Fruit fly (Drosophila melanogaster) whole organism, embryonic: Measurements from ENCODE around the gene CG13024.

Source experiments
- Atf-2 ChIP-seq: fragments of 200-800 bp; sonication (Bioruptor generic); optimal IDR thresholded peaks from 2 replicates; lab custom pipeline; 2016; ENCODE audit warnings: missing biosample characterization, missing genetic modification characterization
- CG10431 ChIP-seq: fragments of 200-800 bp; sonication (Bioruptor generic); optimal IDR thresholded peaks from 3 replicates; lab custom pipeline; 2018; ENCODE audit warnings: missing biosample characterization, mild to moderate bottlenecking, missing genetic modification characterization
- CG11456 ChIP-seq: fragments of 200-800 bp; sonication (Bioruptor generic); IDR thresholded peaks from 3 replicates; pipeline ENCODE4 v1.3.6; 2022; ENCODE audit warnings: missing biosample characterization, missing genetic modification characterization
- CG11695 ChIP-seq: fragments of 200-800 bp; sonication (Bioruptor generic); IDR thresholded peaks from 3 replicates; pipeline ENCODE4 v1.3.6; 2022; ENCODE audit warnings: missing biosample characterization, missing genetic modification characterization
- CG12155 ChIP-seq: fragments of 200-800 bp; sonication (Bioruptor generic); optimal IDR thresholded peaks from 3 replicates; lab custom pipeline; 2016; ENCODE audit warnings: missing biosample characterization, missing genetic modification characterization
- CG16813 ChIP-seq: fragments of 200-800 bp; sonication (Bioruptor generic); IDR thresholded peaks from 3 replicates; pipeline ENCODE4 v1.3.6; 2022; ENCODE audit warnings: missing biosample characterization, missing genetic modification characterization; ENCODE audit not compliant: partially characterized antibody
- CG18599 ChIP-seq: fragments of 200-800 bp; sonication (Bioruptor generic); optimal IDR thresholded peaks from 3 replicates; lab custom pipeline; 2017; ENCODE audit warnings: missing biosample characterization, missing genetic modification characterization, mild to moderate bottlenecking, moderate library complexity, missing genetic modification reagents
- CG2120 ChIP-seq: fragments of 200-800 bp; sonication (Bioruptor generic); optimal IDR thresholded peaks from 3 replicates; lab custom pipeline; 2016; ENCODE audit warnings: missing biosample characterization, missing genetic modification characterization
- CG32767 ChIP-seq: fragments of 200-800 bp; sonication (Bioruptor generic); IDR thresholded peaks from 2 replicates; pipeline ENCODE4 v1.3.6; 2022; ENCODE audit warnings: missing biosample characterization, missing genetic modification characterization
- CG34376 ChIP-seq: fragments of 200-800 bp; sonication (Bioruptor generic); optimal IDR thresholded peaks from 2 replicates; lab custom pipeline; 2018; ENCODE audit warnings: missing biosample characterization, mild to moderate bottlenecking, missing genetic modification characterization
- CG3847 ChIP-seq: fragments of 200-800 bp; sonication (Bioruptor generic); IDR thresholded peaks from 2 replicates; pipeline ENCODE4 v1.3.6; 2022; ENCODE audit warnings: missing biosample characterization, missing genetic modification characterization
- CG6813 ChIP-seq: fragments of 200-800 bp; sonication (Bioruptor generic); optimal IDR thresholded peaks from 2 replicates; lab custom pipeline; 2017; ENCODE audit warnings: missing biosample characterization, missing genetic modification characterization, mild to moderate bottlenecking, moderate library complexity, missing genetic modification reagents
- CG8478 ChIP-seq: fragments of >200 bp; optimal IDR thresholded peaks from 2 replicates; lab custom pipeline; 2018
- CG8944 ChIP-seq: fragments of 200-800 bp; sonication (Bioruptor generic); optimal IDR thresholded peaks from 3 replicates; lab custom pipeline; 2016; ENCODE audit warnings: missing biosample characterization, missing genetic modification characterization
- CG9876 ChIP-seq: fragments of 200-800 bp; sonication (Bioruptor generic); optimal IDR thresholded peaks from 2 replicates; lab custom pipeline; 2016; ENCODE audit warnings: missing biosample characterization, missing genetic modification characterization
- Ets65A ChIP-seq: fragments of 200-800 bp; sonication (Bioruptor generic); peaks from one replicate; lab custom pipeline; 2016; ENCODE audit warnings: missing biosample characterization, missing genetic modification characterization
- Gsc ChIP-seq: fragments of 200-800 bp; sonication (Bioruptor generic); IDR thresholded peaks from 2 replicates; pipeline ENCODE4 v1.3.6; 2022; ENCODE audit warnings: missing biosample characterization, missing genetic modification characterization
- Gug ChIP-seq: fragments of 200-800 bp; sonication (Bioruptor generic); IDR thresholded peaks from 4 replicates; pipeline ENCODE4 v1.3.6; 2022; ENCODE audit warnings: missing biosample characterization, missing genetic modification characterization
- Hmx ChIP-seq: fragments of 200-800 bp; sonication (Bioruptor generic); optimal IDR thresholded peaks from 2 replicates; lab custom pipeline; 2016; ENCODE audit warnings: missing biosample characterization, missing genetic modification characterization
- Hr3 ChIP-seq: fragments of 200-800 bp; sonication (Bioruptor generic); optimal IDR thresholded peaks from 3 replicates; lab custom pipeline; 2016; ENCODE audit warnings: missing biosample characterization, missing genetic modification characterization
- Hr39 ChIP-seq: fragments of >200 bp; optimal IDR thresholded peaks from 2 replicates; lab custom pipeline; 2017
- Lim3 ChIP-seq: fragments of 200-800 bp; sonication (Bioruptor generic); IDR thresholded peaks from 2 replicates; pipeline ENCODE4 v1.3.6; 2022; ENCODE audit warnings: missing biosample characterization, missing genetic modification characterization
- NFAT ChIP-seq: fragments of 200-800 bp; sonication (Bioruptor generic); IDR thresholded peaks from 2 replicates; pipeline ENCODE4 v1.3.6; 2022; ENCODE audit warnings: missing biosample characterization, missing genetic modification characterization
- Neu2 ChIP-seq: fragments of 200-800 bp; sonication (Bioruptor generic); optimal IDR thresholded peaks from 3 replicates; lab custom pipeline; 2016; ENCODE audit warnings: missing biosample characterization, missing genetic modification characterization, borderline replicate concordance
- Optix ChIP-seq: fragments of 200-800 bp; sonication (Bioruptor generic); IDR thresholded peaks from 3 replicates; pipeline ENCODE4 v1.3.6; 2022; ENCODE audit warnings: missing biosample characterization, missing genetic modification characterization
- Stat92E ChIP-seq, 3 experiments: fragments of >200 bp in 2 of 3; fragments of 200-800 bp in 1 of 3; sonication (Bioruptor generic) in 1 of 3; optimal IDR thresholded peaks; 2 replicates each; lab custom pipeline; 2017 to 2019; ENCODE audit warnings: missing biosample characterization in 3 of 3, missing genetic modification characterization in 3 of 3, mild to moderate bottlenecking in 1 of 3, moderate library complexity in 1 of 3
- ato ChIP-seq: fragments of 200-800 bp; sonication (Bioruptor generic); IDR thresholded peaks from 2 replicates; pipeline ENCODE4 v1.3.6; 2022; ENCODE audit warnings: missing biosample characterization, missing genetic modification characterization; ENCODE audit not compliant: partially characterized antibody
- bbx ChIP-seq: fragments of 200-800 bp; sonication (Bioruptor generic); IDR thresholded peaks from 2 replicates; pipeline ENCODE4 v1.3.6; 2022; ENCODE audit warnings: missing biosample characterization, missing genetic modification characterization; ENCODE audit not compliant: partially characterized antibody
- chm ChIP-seq: fragments of 200-800 bp; sonication (Bioruptor generic); IDR thresholded peaks from 2 replicates; pipeline ENCODE4 v1.3.6; 2022; ENCODE audit warnings: missing biosample characterization, missing genetic modification characterization
- dysf ChIP-seq: fragments of 200-800 bp; sonication (Bioruptor generic); IDR thresholded peaks from 3 replicates; pipeline ENCODE4 v1.3.6; 2022; ENCODE audit warnings: missing biosample characterization, missing genetic modification characterization
- ems ChIP-seq: fragments of 200-800 bp; sonication (Bioruptor generic); optimal IDR thresholded peaks from 3 replicates; lab custom pipeline; 2016; ENCODE audit warnings: missing biosample characterization, missing genetic modification characterization
- eyg ChIP-seq: fragments of 200-800 bp; sonication (Bioruptor generic); optimal IDR thresholded peaks from 3 replicates; lab custom pipeline; 2016; ENCODE audit warnings: missing biosample characterization, missing genetic modification characterization
- fd64A ChIP-seq: fragments of 200-800 bp; sonication (Bioruptor generic); optimal IDR thresholded peaks from 3 replicates; lab custom pipeline; 2018; ENCODE audit warnings: missing biosample characterization, mild to moderate bottlenecking, missing genetic modification characterization
- fru ChIP-seq: fragments of >200 bp; optimal IDR thresholded peaks from 2 replicates; lab custom pipeline; 2017
- gfzf ChIP-seq: fragments of 200-800 bp; sonication (Bioruptor generic); optimal IDR thresholded peaks from 2 replicates; lab custom pipeline; 2016; ENCODE audit warnings: missing biosample characterization, mild to moderate bottlenecking, missing genetic modification characterization, moderate library complexity
- ham ChIP-seq: fragments of 200-800 bp; sonication (Bioruptor generic); IDR thresholded peaks from 2 replicates; pipeline ENCODE4 v1.3.6; 2022; ENCODE audit warnings: missing biosample characterization, missing genetic modification characterization
- hb ChIP-seq: fragments of 200-800 bp; sonication (Bioruptor generic); IDR thresholded peaks from 3 replicates; pipeline ENCODE4 v1.3.6; 2022; ENCODE audit warnings: missing biosample characterization, missing genetic modification characterization; ENCODE audit not compliant: partially characterized antibody
- hbn ChIP-seq: fragments of 200-800 bp; sonication (Bioruptor generic); IDR thresholded peaks from 2 replicates; pipeline ENCODE4 v1.3.6; 2022; ENCODE audit warnings: missing biosample characterization, missing genetic modification characterization; ENCODE audit not compliant: partially characterized antibody
- kay ChIP-seq: fragments of 200-800 bp; sonication (Bioruptor generic); optimal IDR thresholded peaks from 2 replicates; lab custom pipeline; 2016; ENCODE audit warnings: missing biosample characterization, missing genetic modification characterization
- knrl ChIP-seq: fragments of 200-800 bp; sonication (Bioruptor generic); IDR thresholded peaks from 3 replicates; pipeline ENCODE4 v1.3.6; 2022; ENCODE audit warnings: missing biosample characterization, missing genetic modification characterization; ENCODE audit not compliant: partially characterized antibody
- lab ChIP-seq: fragments of 200-800 bp; sonication (Bioruptor generic); optimal IDR thresholded peaks from 3 replicates; lab custom pipeline; 2017; ENCODE audit warnings: missing biosample characterization, missing genetic modification characterization, mild to moderate bottlenecking, moderate library complexity, missing genetic modification reagents
- lov ChIP-seq, 2 experiments: fragments of 200-800 bp in 1 of 2; fragments of >200 bp in 1 of 2; sonication (Bioruptor generic) in 1 of 2; IDR thresholded peaks in 1 of 2; optimal IDR thresholded peaks in 1 of 2; 2 replicates in 1 of 2; 3 replicates in 1 of 2; pipeline versions ENCODE4 v1.3.6 to Lab custom; 2017 to 2022; ENCODE audit warnings: missing biosample characterization in 1 of 2, missing genetic modification characterization in 1 of 2
- nerfin-1 ChIP-seq: fragments of 200-800 bp; sonication (Bioruptor generic); optimal IDR thresholded peaks from 3 replicates; lab custom pipeline; 2019; ENCODE audit warnings: missing biosample characterization, mild to moderate bottlenecking, missing genetic modification characterization, moderate library complexity
- pita ChIP-seq: fragments of 200-800 bp; sonication (Bioruptor generic); optimal IDR thresholded peaks from 2 replicates; lab custom pipeline; 2017; ENCODE audit warnings: missing biosample characterization, mild to moderate bottlenecking, missing genetic modification characterization
- repo ChIP-seq: fragments of 200-800 bp; sonication (Bioruptor generic); optimal IDR thresholded peaks from 2 replicates; lab custom pipeline; 2016; ENCODE audit warnings: missing biosample characterization, missing genetic modification characterization
- row ChIP-seq: fragments of 200-800 bp; sonication (Bioruptor generic); IDR thresholded peaks from 3 replicates; pipeline ENCODE4 v1.3.6; 2022; ENCODE audit warnings: missing biosample characterization, missing genetic modification characterization
- sr ChIP-seq: fragments of 200-800 bp; sonication (Bioruptor generic); IDR thresholded peaks from 3 replicates; pipeline ENCODE4 v1.3.6; 2022; ENCODE audit warnings: missing biosample characterization, missing genetic modification characterization
- tio ChIP-seq: fragments of 200-800 bp; sonication (Bioruptor generic); optimal IDR thresholded peaks from 2 replicates; lab custom pipeline; 2017; ENCODE audit warnings: missing biosample characterization, missing genetic modification characterization, inconsistent platforms
- trh ChIP-seq: fragments of 200-800 bp; sonication (Bioruptor generic); optimal IDR thresholded peaks from 2 replicates; lab custom pipeline; 2016; ENCODE audit warnings: missing biosample characterization, missing genetic modification characterization
- zfh2 ChIP-seq: fragments of 200-800 bp; sonication (Bioruptor generic); optimal IDR thresholded peaks from 2 replicates; lab custom pipeline; 2016; ENCODE audit warnings: missing biosample characterization, missing genetic modification characterization

Gene CG13024

DNA sequence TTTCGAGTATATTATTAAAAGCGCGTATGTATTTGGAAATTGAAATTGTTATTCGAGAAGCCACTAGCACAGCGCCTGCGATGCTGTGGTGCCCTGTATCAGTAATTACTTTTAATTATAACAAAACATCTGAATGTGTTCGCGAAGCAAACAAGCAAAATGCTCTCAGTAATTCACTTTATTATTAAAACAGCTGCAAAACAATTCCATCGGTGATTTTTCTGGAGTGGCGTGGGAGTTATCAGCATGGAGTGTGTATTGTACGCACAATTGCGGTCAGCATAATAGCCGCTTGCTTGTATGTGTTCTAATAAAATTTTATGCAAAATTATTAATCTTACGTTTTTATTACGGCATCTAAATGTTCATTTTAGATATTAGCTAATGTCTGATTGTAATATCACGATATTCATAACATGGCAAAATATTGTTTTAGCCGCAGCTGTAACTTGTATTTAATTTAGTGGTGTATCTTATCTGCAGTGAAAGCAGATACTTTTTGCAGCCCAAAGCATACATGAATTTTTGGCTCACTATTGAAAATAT lies 46.6 kb downstream of the CG13024 start (continued):
- 0 out of 2 replicates have a peak, but pooled peaks have one; percentile 37 for TF ChIP-seq Gsc (GFP tag; lab: Robert Waterston, UW)
- TF ChIP-seq CG18599 = no peak
- no peak for TF ChIP-seq CG11456 (GFP tag; lab: Robert Waterston, UW)
- TF ChIP-seq Ets65A (GFP tag; lab: Kevin White, UChicago) = peak; percentile 95
- peak; percentile 44 for TF ChIP-seq CG8944 (GFP tag; lab: Kevin White, UChicago)
- no peak for TF ChIP-seq hb (GFP tag; lab: Robert Waterston, UW)
- TF ChIP-seq fru (lab: Kevin White, UChicago) = no peak
- TF ChIP-seq CG6813 = peak; percentile 65
- peak; percentile 31 for TF ChIP-seq Hmx (GFP tag; lab: Kevin White, UChicago)
- TF ChIP-seq CG16813 (GFP tag; lab: Robert Waterston, UW) = no peak
- no peak for TF ChIP-seq Hr39 (lab: Kevin White, UChicago)
- no peak for TF ChIP-seq CG9876 (GFP tag; lab: Kevin White, UChicago)
- TF ChIP-seq nerfin-1 (tag; lab: Kevin White, UChicago) = peak; percentile 52
- 0 out of 3 replicates have a peak, but pooled peaks have one; percentile 42 for TF ChIP-seq sr (GFP tag; lab: Robert Waterston, UW)
- 0 out of 2 replicates have a peak, but pooled peaks have one; percentile 13 for TF ChIP-seq NFAT (GFP tag; lab: Robert Waterston, UW)
- TF ChIP-seq Lim3 = 0 out of 2 replicates have a peak, but pooled peaks have one; percentile 16
- peak; percentile 60 for TF ChIP-seq CG2120 (GFP tag; lab: Kevin White, UChicago)
- TF ChIP-seq Optix (GFP tag; lab: Robert Waterston, UW) = no peak; the same call in 2 of the 3 replicates
- no peak for TF ChIP-seq CG8478
- peak; percentile 55 for TF ChIP-seq CG12155 (GFP tag; lab: Kevin White, UChicago)
- no peak for TF ChIP-seq CG34376
- 0 out of 2 replicates have a peak, but pooled peaks have one; percentile 46 for TF ChIP-seq CG32767
- TF ChIP-seq Neu2 (GFP tag; lab: Kevin White, UChicago) = no peak
- no peak for TF ChIP-seq hbn
- peak; percentile 78 for TF ChIP-seq chm (GFP tag; lab: Robert Waterston, UW)
- TF ChIP-seq eyg (GFP tag; lab: Kevin White, UChicago) = peak; percentile 24
- TF ChIP-seq zfh2 = peak; percentile 11
- peak; percentile 64 for TF ChIP-seq Atf-2 (GFP tag; lab: Kevin White, UChicago)
- 0 out of 2 replicates have a peak, but pooled peaks have one; percentile 7 for TF ChIP-seq CG3847
- TF ChIP-seq lab (GFP tag; lab: Kevin White, UChicago) = no peak
- TF ChIP-seq repo (GFP tag; lab: Kevin White, UChicago) = no peak
- peak; percentile 52 for TF ChIP-seq Hr3 (GFP tag; lab: Kevin White, UChicago)
- TF ChIP-seq CG11695 (GFP tag; lab: Robert Waterston, UW) = peak; percentile 85
- peak; percentile 58 for TF ChIP-seq ems (GFP tag; lab: Kevin White, UChicago)
- no peak for TF ChIP-seq bbx (GFP tag; lab: Robert Waterston, UW)
- no peak for TF ChIP-seq knrl (GFP tag; lab: Robert Waterston, UW)
- no peak for TF ChIP-seq CG10431 (GFP tag; lab: Kevin White, UChicago)
- no peak for TF ChIP-seq tio
- TF ChIP-seq fd64A (GFP tag; lab: Kevin White, UChicago) = peak; percentile 30
- TF ChIP-seq ham (GFP tag; lab: Robert Waterston, UW) = no peak
- no peak for TF ChIP-seq ato
- TF ChIP-seq Stat92E (GFP tag; optimal IDR thresholded peaks at IDR 0.05; lab: Kevin White, UChicago) = no peak
- TF ChIP-seq gfzf = no peak
- no peak for TF ChIP-seq pita (GFP tag; lab: Kevin White, UChicago)
- TF ChIP-seq row (GFP tag; lab: Robert Waterston, UW) = peak; percentile 82
- TF ChIP-seq Gug (GFP tag; lab: Robert Waterston, UW) = peak; percentile 67; the same call in 3 of the 4 replicates
- TF ChIP-seq trh (GFP tag; lab: Kevin White, UChicago) = no peak
- TF ChIP-seq lov (optimal IDR thresholded peaks at IDR 0.05; lab: Kevin White, UChicago) = no peak
- TF ChIP-seq lov (GFP tag; IDR thresholded peaks at IDR 0.05; lab: Robert Waterston, UW) = peak; percentile 44; the same call in 1 of the 3 replicates
- TF ChIP-seq dysf (GFP tag; lab: Robert Waterston, UW) = peak; percentile 74
- peak; percentile 52 for TF ChIP-seq kay (GFP tag; lab: Kevin White, UChicago)
